Fruit fly (Drosophila melanogaster) whole organism, embryonic: Measurements from ENCODE around the gene CG14212.

ENCODE experiments used
- Atf-2 ChIP-seq: fragments of 200-800 bp; sonication (Bioruptor generic); optimal IDR thresholded peaks from 2 replicates; lab custom pipeline; 2016; ENCODE audit warnings: missing biosample characterization, missing genetic modification characterization
- CG10267 ChIP-seq: fragments of 200-800 bp; sonication (Bioruptor generic); optimal IDR thresholded peaks from 2 replicates; lab custom pipeline; 2018; ENCODE audit warnings: missing biosample characterization, mild to moderate bottlenecking, missing genetic modification characterization, moderate library complexity
- CG10321 ChIP-seq: fragments of 200-800 bp; sonication (Bioruptor generic); IDR thresholded peaks from 2 replicates; pipeline ENCODE4 v1.3.6; 2022; ENCODE audit warnings: missing biosample characterization, missing genetic modification characterization
- CG10366 ChIP-seq: fragments of 200-800 bp; sonication (Bioruptor generic); IDR thresholded peaks from 2 replicates; pipeline ENCODE4 v1.3.6; 2022; ENCODE audit warnings: missing biosample characterization, missing genetic modification characterization
- CG11247 ChIP-seq: fragments of 200-800 bp; sonication (Bioruptor generic); IDR thresholded peaks from 2 replicates; pipeline ENCODE4 v1.3.6; 2022; ENCODE audit warnings: missing biosample characterization, missing genetic modification characterization
- CG11723 ChIP-seq: fragments of 200-800 bp; sonication (Bioruptor generic); optimal IDR thresholded peaks from 2 replicates; lab custom pipeline; 2017; ENCODE audit warnings: missing biosample characterization, mild to moderate bottlenecking, missing genetic modification characterization
- CG12659 ChIP-seq: fragments of 200-800 bp; sonication (Bioruptor generic); optimal IDR thresholded peaks from 3 replicates; lab custom pipeline; 2017; ENCODE audit warnings: mild to moderate bottlenecking, missing biosample characterization, missing genetic modification reagents, missing genetic modification characterization
- CG13775 ChIP-seq: fragments of 200-800 bp; sonication (Bioruptor generic); optimal IDR thresholded peaks from 3 replicates; lab custom pipeline; 2017; ENCODE audit warnings: missing biosample characterization, mild to moderate bottlenecking, missing genetic modification characterization
- CG14667 ChIP-seq: fragments of 200-800 bp; sonication (Bioruptor generic); IDR thresholded peaks from 2 replicates; pipeline ENCODE4 v1.3.6; 2022; ENCODE audit warnings: missing biosample characterization, missing genetic modification characterization
- CG15601 ChIP-seq: fragments of 200-800 bp; sonication (Bioruptor generic); optimal IDR thresholded peaks from 3 replicates; lab custom pipeline; 2019; ENCODE audit warnings: missing biosample characterization, mild to moderate bottlenecking, missing genetic modification characterization, moderate library complexity
- CG16815 ChIP-seq: fragments of 200-800 bp; sonication (Bioruptor generic); optimal IDR thresholded peaks from 3 replicates; lab custom pipeline; 2017; ENCODE audit warnings: missing biosample characterization, mild to moderate bottlenecking, missing genetic modification characterization
- CG33213 ChIP-seq: fragments of 200-800 bp; sonication (Bioruptor generic); optimal IDR thresholded peaks from 3 replicates; lab custom pipeline; 2016; ENCODE audit warnings: missing biosample characterization, missing genetic modification characterization
- CG3407 ChIP-seq: fragments of 200-800 bp; sonication (Bioruptor generic); optimal IDR thresholded peaks from 2 replicates; lab custom pipeline; 2018; ENCODE audit warnings: missing biosample characterization, mild to moderate bottlenecking, missing genetic modification characterization
- CG4404 ChIP-seq: fragments of 200-800 bp; sonication (Bioruptor generic); IDR thresholded peaks from 2 replicates; pipeline ENCODE4 v1.3.6; 2022; ENCODE audit warnings: missing biosample characterization, missing genetic modification characterization
- CG8944 ChIP-seq: fragments of 200-800 bp; sonication (Bioruptor generic); optimal IDR thresholded peaks from 3 replicates; lab custom pipeline; 2016; ENCODE audit warnings: missing biosample characterization, missing genetic modification characterization
- Dad ChIP-seq: fragments of 200-800 bp; sonication (Bioruptor generic); optimal IDR thresholded peaks from 3 replicates; lab custom pipeline; 2016; ENCODE audit warnings: missing biosample characterization, missing genetic modification characterization
- Dfd ChIP-seq, 2 experiments: fragments of >200 bp; optimal IDR thresholded peaks; 2 replicates each; lab custom pipeline; 2017; ENCODE audit warnings: missing biosample characterization in 2 of 2, missing genetic modification characterization in 2 of 2
- Drgx ChIP-seq: fragments of 200-800 bp; sonication (Bioruptor generic); IDR thresholded peaks from 2 replicates; pipeline ENCODE4 v1.3.6; 2022; ENCODE audit warnings: missing biosample characterization, missing genetic modification characterization
- Gsc ChIP-seq: fragments of 200-800 bp; sonication (Bioruptor generic); IDR thresholded peaks from 2 replicates; pipeline ENCODE4 v1.3.6; 2022; ENCODE audit warnings: missing biosample characterization, missing genetic modification characterization
- Gug ChIP-seq: fragments of 200-800 bp; sonication (Bioruptor generic); IDR thresholded peaks from 4 replicates; pipeline ENCODE4 v1.3.6; 2022; ENCODE audit warnings: missing biosample characterization, missing genetic modification characterization
- HHEX ChIP-seq: fragments of 200-800 bp; sonication (Bioruptor generic); optimal IDR thresholded peaks from 3 replicates; lab custom pipeline; 2017; ENCODE audit warnings: missing biosample characterization, mild to moderate bottlenecking, missing genetic modification characterization, missing genetic modification reagents
- HmgD ChIP-seq: fragments of 200-800 bp; sonication (Bioruptor generic); optimal IDR thresholded peaks from 3 replicates; lab custom pipeline; 2016; ENCODE audit warnings: missing biosample characterization, missing genetic modification characterization
- Hr78 ChIP-seq, 2 experiments: fragments of 200-800 bp in 1 of 2; fragments of >200 bp in 1 of 2; sonication (Bioruptor generic) in 1 of 2; optimal IDR thresholded peaks; 2 replicates each; lab custom pipeline; 2017 to 2019; ENCODE audit warnings: missing biosample characterization in 2 of 2, missing genetic modification characterization in 2 of 2, mild to moderate bottlenecking in 1 of 2, moderate library complexity in 1 of 2
- Jarid2 ChIP-seq: fragments of 200-800 bp; sonication (Bioruptor generic); optimal IDR thresholded peaks from 3 replicates; lab custom pipeline; 2017; ENCODE audit warnings: mild to moderate bottlenecking, missing biosample characterization, missing genetic modification reagents, missing genetic modification characterization
- Lpt ChIP-seq: fragments of >200 bp; optimal IDR thresholded peaks from 2 replicates; lab custom pipeline; 2018; ENCODE audit warnings: missing biosample characterization, missing genetic modification characterization
- MTF-1 ChIP-seq: fragments of 200-800 bp; sonication (Bioruptor generic); optimal IDR thresholded peaks from 2 replicates; lab custom pipeline; 2018; ENCODE audit warnings: missing biosample characterization, mild to moderate bottlenecking, missing genetic modification characterization, borderline replicate concordance
- NC2α ChIP-seq: fragments of 200-800 bp; sonication (Bioruptor generic); optimal IDR thresholded peaks from 2 replicates; lab custom pipeline; 2016; ENCODE audit warnings: missing biosample characterization, missing genetic modification characterization
- Poxn ChIP-seq: fragments of 200-800 bp; sonication (Bioruptor generic); IDR thresholded peaks from 2 replicates; pipeline ENCODE4 v1.3.6; 2022; ENCODE audit warnings: missing biosample characterization, missing genetic modification characterization
- Six4 ChIP-seq: fragments of 200-800 bp; sonication (Bioruptor generic); optimal IDR thresholded peaks from 2 replicates; lab custom pipeline; 2016; ENCODE audit warnings: missing biosample characterization, missing genetic modification characterization
- Vsx1 ChIP-seq: fragments of 200-800 bp; sonication (Bioruptor generic); optimal IDR thresholded peaks from 2 replicates; lab custom pipeline; 2017; ENCODE audit warnings: missing biosample characterization, mild to moderate bottlenecking, missing genetic modification characterization, missing genetic modification reagents
- ab ChIP-seq: fragments of 200-800 bp; sonication (Bioruptor generic); optimal IDR thresholded peaks from 2 replicates; lab custom pipeline; 2016; ENCODE audit warnings: missing biosample characterization, missing genetic modification characterization
- btn ChIP-seq: fragments of 200-800 bp; sonication (Bioruptor generic); optimal IDR thresholded peaks from 2 replicates; lab custom pipeline; 2016; ENCODE audit warnings: missing biosample characterization, missing genetic modification characterization
- caup ChIP-seq: fragments of 200-800 bp; sonication (Bioruptor generic); optimal IDR thresholded peaks from 3 replicates; lab custom pipeline; 2017; ENCODE audit warnings: missing biosample characterization, mild to moderate bottlenecking, missing genetic modification characterization, moderate library complexity; ENCODE audit not compliant: severe bottlenecking
- cg ChIP-seq: fragments of 200-800 bp; sonication (Bioruptor generic); optimal IDR thresholded peaks from 3 replicates; lab custom pipeline; 2019; ENCODE audit warnings: missing biosample characterization, mild to moderate bottlenecking, missing genetic modification characterization, moderate library complexity
- crol ChIP-seq: fragments of 200-800 bp; sonication (Bioruptor generic); IDR thresholded peaks from 2 replicates; pipeline ENCODE4 v1.3.6; 2022; ENCODE audit warnings: missing biosample characterization, missing genetic modification characterization
- ems ChIP-seq: fragments of 200-800 bp; sonication (Bioruptor generic); optimal IDR thresholded peaks from 3 replicates; lab custom pipeline; 2016; ENCODE audit warnings: missing biosample characterization, missing genetic modification characterization
- esg ChIP-seq: fragments of 200-800 bp; sonication (Bioruptor generic); conservative IDR thresholded peaks from 2 replicates; pipeline ENCODE4 v1.3.6; 2022; ENCODE audit warnings: missing biosample characterization, missing genetic modification characterization
- ewg ChIP-seq: fragments of 200-800 bp; sonication (Bioruptor generic); optimal IDR thresholded peaks from 3 replicates; lab custom pipeline; 2017; ENCODE audit warnings: mild to moderate bottlenecking, missing biosample characterization, missing genetic modification reagents, missing genetic modification characterization
- insv ChIP-seq, 2 experiments: fragments of 200-800 bp; sonication (Bioruptor generic); optimal IDR thresholded peaks; 3 replicates each; lab custom pipeline; 2016 to 2018; ENCODE audit warnings: missing biosample characterization in 2 of 2, missing genetic modification characterization in 2 of 2
- knrl ChIP-seq: fragments of 200-800 bp; sonication (Bioruptor generic); IDR thresholded peaks from 3 replicates; pipeline ENCODE4 v1.3.6; 2022; ENCODE audit warnings: missing biosample characterization, missing genetic modification characterization; ENCODE audit not compliant: partially characterized antibody
- lmd ChIP-seq: fragments of 200-800 bp; sonication (Bioruptor generic); IDR thresholded peaks from 2 replicates; pipeline ENCODE4 v1.3.6; 2022; ENCODE audit warnings: missing biosample characterization, missing genetic modification characterization
- onecut ChIP-seq: fragments of 200-800 bp; sonication (Bioruptor generic); IDR thresholded peaks from 2 replicates; pipeline ENCODE4 v1.3.6; 2022; ENCODE audit warnings: missing biosample characterization, missing genetic modification characterization
- org-1 ChIP-seq: fragments of 200-800 bp; sonication (Bioruptor generic); optimal IDR thresholded peaks from 2 replicates; lab custom pipeline; 2017; ENCODE audit warnings: missing biosample characterization, missing genetic modification characterization
- pita ChIP-seq: fragments of 200-800 bp; sonication (Bioruptor generic); optimal IDR thresholded peaks from 2 replicates; lab custom pipeline; 2017; ENCODE audit warnings: missing biosample characterization, mild to moderate bottlenecking, missing genetic modification characterization
- pzg ChIP-seq: fragments of 200-800 bp; sonication (Bioruptor generic); optimal IDR thresholded peaks from 3 replicates; lab custom pipeline; 2018; ENCODE audit warnings: missing biosample characterization, mild to moderate bottlenecking, missing genetic modification characterization, moderate library complexity
- schlank ChIP-seq: fragments of 200-800 bp; sonication (Bioruptor generic); optimal IDR thresholded peaks from 2 replicates; lab custom pipeline; 2018; ENCODE audit warnings: missing biosample characterization, mild to moderate bottlenecking, missing genetic modification characterization
- stwl ChIP-seq: fragments of 200-800 bp; sonication (Bioruptor generic); optimal IDR thresholded peaks from 3 replicates; lab custom pipeline; 2018; ENCODE audit warnings: missing biosample characterization, mild to moderate bottlenecking, missing genetic modification characterization, moderate library complexity
- unpg ChIP-seq: fragments of 200-800 bp; sonication (Bioruptor generic); optimal IDR thresholded peaks from 3 replicates; lab custom pipeline; 2018; ENCODE audit warnings: missing biosample characterization, mild to moderate bottlenecking, missing genetic modification characterization, moderate library complexity
- vfl ChIP-seq: fragments of 200-800 bp; sonication (Bioruptor generic); optimal IDR thresholded peaks from 2 replicates; lab custom pipeline; 2016; ENCODE audit warnings: missing biosample characterization, missing genetic modification characterization
- vvl ChIP-seq: fragments of 200-800 bp; sonication (Bioruptor generic); IDR thresholded peaks from 2 replicates; pipeline ENCODE4 v1.3.6; 2022; ENCODE audit warnings: missing biosample characterization, missing genetic modification characterization
- zen2 ChIP-seq: fragments of 200-800 bp; sonication (Bioruptor generic); IDR thresholded peaks from 3 replicates; pipeline ENCODE4 v1.3.6; 2022; ENCODE audit warnings: missing biosample characterization, missing genetic modification characterization; ENCODE audit not compliant: partially characterized antibody

CG14212 gene

dm6 chrX:19666991-19667409 lies 41.5 kb downstream of the CG14212 start, which contains the start of gene Zw (continued):
- no peak for TF ChIP-seq CG10267 (tag; lab: Kevin White, UChicago)
- no peak for TF ChIP-seq insv (GFP tag; optimal IDR thresholded peaks at IDR 0.05; lab: Kevin White, UChicago)
- TF ChIP-seq Gug (GFP tag; lab: Robert Waterston, UW), result peak; percentile 93
- peak; percentile 44 for TF ChIP-seq vfl (GFP tag; lab: Kevin White, UChicago)
- no peak for TF ChIP-seq pzg (GFP tag; lab: Kevin White, UChicago)
- no peak for TF ChIP-seq zen2 (GFP tag; lab: Robert Waterston, UW)
- TF ChIP-seq CG8944 (GFP tag; lab: Kevin White, UChicago), result peak; percentile 13
- TF ChIP-seq Atf-2, result peak; percentile 15
- TF ChIP-seq schlank (tag; lab: Kevin White, UChicago), result peak; percentile 0
- TF ChIP-seq Vsx1 (GFP tag; lab: Kevin White, UChicago), result no peak
- TF ChIP-seq CG13775, result no peak
- peak; percentile 52 for TF ChIP-seq CG11247
- TF ChIP-seq Drgx (GFP tag; lab: Robert Waterston, UW), result peak; percentile 52
- TF ChIP-seq CG16815 (GFP tag; lab: Kevin White, UChicago), result peak; percentile 45
- no peak for TF ChIP-seq Poxn (GFP tag; lab: Robert Waterston, UW)
- no peak for TF ChIP-seq org-1 (GFP tag; lab: Kevin White, UChicago)
- no peak for TF ChIP-seq Six4 (GFP tag; lab: Kevin White, UChicago)
- peak; percentile 9 for TF ChIP-seq caup (GFP tag; lab: Kevin White, UChicago)
- no peak for TF ChIP-seq MTF-1
- TF ChIP-seq Jarid2, result no peak
- TF ChIP-seq Dfd (GFP tag; optimal IDR thresholded peaks at IDR 0.05; lab: Kevin White, UChicago), result no peak
- TF ChIP-seq vvl (GFP tag; lab: Robert Waterston, UW), result peak; percentile 84
- 0 out of 2 replicates have a peak, but pooled peaks have one; percentile 28 for TF ChIP-seq onecut (GFP tag; lab: Robert Waterston, UW)
- peak; percentile 6 for TF ChIP-seq ab (GFP tag; lab: Kevin White, UChicago)
- TF ChIP-seq Lpt (GFP tag; lab: Kevin White, UChicago), result no peak
- no peak for TF ChIP-seq pita (GFP tag; lab: Kevin White, UChicago)
- TF ChIP-seq CG10321, result no peak
- peak; percentile 46; the same call in 2 of the 3 replicates for TF ChIP-seq knrl (GFP tag; lab: Robert Waterston, UW)
- peak; percentile 52 for TF ChIP-seq CG10366 (GFP tag; lab: Robert Waterston, UW)
- TF ChIP-seq lmd (GFP tag; lab: Robert Waterston, UW), result peak; percentile 47; the same call in 1 of the 2 replicates
- no peak for TF ChIP-seq HmgD
- 0 out of 2 replicates have a peak, but pooled peaks have one; percentile 16 for TF ChIP-seq Gsc (GFP tag; lab: Robert Waterston, UW)
- TF ChIP-seq btn, result no peak
- TF ChIP-seq CG4404, result peak; percentile 50
- TF ChIP-seq CG15601, result no peak
- no peak for TF ChIP-seq ewg
- no peak for TF ChIP-seq stwl
- no peak for TF ChIP-seq Dad (GFP tag; lab: Kevin White, UChicago)
- 0 out of 2 replicates have a peak, but pooled peaks have one; percentile 19 for TF ChIP-seq crol
- TF ChIP-seq NC2α (GFP tag; lab: Kevin White, UChicago), result no peak
- peak; percentile 19 for TF ChIP-seq HHEX (GFP tag; lab: Kevin White, UChicago)
- TF ChIP-seq CG3407 (GFP tag; lab: Kevin White, UChicago), result no peak
- TF ChIP-seq ems (GFP tag; lab: Kevin White, UChicago), result no peak
- TF ChIP-seq CG14667 (GFP tag; lab: Robert Waterston, UW), result peak; percentile 62
- TF ChIP-seq CG12659, result no peak
- TF ChIP-seq CG11723, result no peak
- TF ChIP-seq Hr78 (GFP tag; optimal IDR thresholded peaks at IDR 0.05; lab: Kevin White, UChicago), result no peak
- peak; percentile 28 for TF ChIP-seq cg (GFP tag; lab: Kevin White, UChicago)
- TF ChIP-seq esg (GFP tag; lab: Robert Waterston, UW), result peak; percentile 48
- peak; percentile 29 for TF ChIP-seq unpg (GFP tag; lab: Kevin White, UChicago)
- TF ChIP-seq CG33213 (GFP tag; lab: Kevin White, UChicago), result peak; percentile 4
